Worm (Caenorhabditis elegans) whole organism, L3 larva: ENCODE results near the gene Y54G2A.49.

Experiments
- R02D3.7 ChIP-seq: fragments of 150-350 bp; optimal IDR thresholded peaks from 2 replicates; lab custom pipeline; 2014; ENCODE audit warnings: missing biosample characterization, missing genetic modification characterization
- ZK546.5 ChIP-seq: sonication (generic microtip); optimal IDR thresholded peaks from 2 replicates; lab custom pipeline; 2017; ENCODE audit warnings: missing biosample characterization, missing genetic modification characterization
- aly-2 ChIP-seq: fragments of 150-350 bp; optimal IDR thresholded peaks from 2 replicates; lab custom pipeline; 2014; ENCODE audit warnings: missing biosample characterization, missing genetic modification characterization
- ceh-28 ChIP-seq: fragments of 150-350 bp; optimal IDR thresholded peaks from 2 replicates; lab custom pipeline; 2014; ENCODE audit warnings: missing biosample characterization, missing genetic modification reagents, missing genetic modification characterization
- ceh-9 ChIP-seq: sonication (generic microtip); optimal IDR thresholded peaks from 2 replicates; lab custom pipeline; 2018; ENCODE audit warnings: missing biosample characterization, missing genetic modification characterization
- daf-12 ChIP-seq: fragments of 150-350 bp; optimal IDR thresholded peaks from 2 replicates; lab custom pipeline; 2014; ENCODE audit warnings: missing biosample characterization, missing genetic modification reagents, missing genetic modification characterization
- elt-1 ChIP-seq: fragments of 150-350 bp; optimal IDR thresholded peaks from 2 replicates; lab custom pipeline; 2014; ENCODE audit warnings: missing biosample characterization, missing genetic modification characterization
- elt-3 ChIP-seq, 3 experiments: fragments of 150-350 bp in 1 of 3; sonication (generic microtip) in 2 of 3; optimal IDR thresholded peaks; 2 replicates in 2 of 3; 4 replicates in 1 of 3; lab custom pipeline; 2014 to 2017; ENCODE audit warnings: missing biosample characterization in 3 of 3, missing genetic modification characterization in 3 of 3
- eor-1 ChIP-seq, 2 experiments: fragments of 150-350 bp; optimal IDR thresholded peaks; 2 replicates each; lab custom pipeline; 2014 to 2018; ENCODE audit warnings: missing biosample characterization in 2 of 2, missing genetic modification characterization in 2 of 2
- fkh-10 ChIP-seq: sonication (generic microtip); optimal IDR thresholded peaks from 2 replicates; lab custom pipeline; 2017; ENCODE audit warnings: missing biosample characterization, missing genetic modification reagents, missing genetic modification characterization
- fos-1 ChIP-seq: fragments of 150-350 bp; optimal IDR thresholded peaks from 2 replicates; lab custom pipeline; 2014; ENCODE audit warnings: missing biosample characterization, missing genetic modification characterization
- hmg-11 ChIP-seq: sonication (generic microtip); optimal IDR thresholded peaks from 2 replicates; lab custom pipeline; 2016; ENCODE audit warnings: missing genetic modification characterization, missing compliant biosample characterization
- jun-1 ChIP-seq: fragments of 150-350 bp; optimal IDR thresholded peaks from 2 replicates; lab custom pipeline; 2014; ENCODE audit warnings: missing biosample characterization, missing genetic modification reagents, missing genetic modification characterization
- lin-15B ChIP-seq: fragments of 150-350 bp; optimal IDR thresholded peaks from 2 replicates; lab custom pipeline; 2014; ENCODE audit warnings: missing biosample characterization, missing genetic modification characterization
- lsy-12 ChIP-seq: sonication (generic microtip); optimal IDR thresholded peaks from 2 replicates; lab custom pipeline; 2016; ENCODE audit warnings: mild to moderate bottlenecking, missing genetic modification characterization, missing compliant biosample characterization
- mml-1 ChIP-seq: fragments of 150-350 bp; sonication (generic microtip); optimal IDR thresholded peaks from 3 replicates; lab custom pipeline; 2014; ENCODE audit warnings: missing biosample characterization, missing genetic modification characterization
- nfya-1 ChIP-seq: sonication (generic microtip); optimal IDR thresholded peaks from 2 replicates; lab custom pipeline; 2017; ENCODE audit warnings: missing genetic modification characterization, mild to moderate bottlenecking, missing compliant biosample characterization, antibody characterized with exemption, moderate library complexity; ENCODE audit not compliant: insufficient read depth
- nhr-237 ChIP-seq: fragments of 150-350 bp; optimal IDR thresholded peaks from 2 replicates; lab custom pipeline; 2014; ENCODE audit warnings: missing biosample characterization, missing genetic modification characterization
- nhr-25 ChIP-seq: sonication (generic microtip); optimal IDR thresholded peaks from 2 replicates; lab custom pipeline; 2017; ENCODE audit warnings: missing biosample characterization, missing genetic modification characterization
- nhr-28 ChIP-seq: fragments of 150-350 bp; optimal IDR thresholded peaks from 2 replicates; lab custom pipeline; 2014; ENCODE audit warnings: missing biosample characterization, missing genetic modification characterization
- nhr-67 ChIP-seq: fragments of 150-350 bp; optimal IDR thresholded peaks from 2 replicates; lab custom pipeline; 2014; ENCODE audit warnings: missing biosample characterization, missing genetic modification characterization
- nhr-77 ChIP-seq: fragments of 150-350 bp; optimal IDR thresholded peaks from 2 replicates; lab custom pipeline; 2014; ENCODE audit warnings: missing biosample characterization, missing genetic modification characterization
- skn-1 ChIP-seq: fragments of 150-350 bp; optimal IDR thresholded peaks from 2 replicates; lab custom pipeline; 2014; ENCODE audit warnings: missing biosample characterization, missing genetic modification characterization
- snpc-4 ChIP-seq: fragments of 150-350 bp; optimal IDR thresholded peaks from 2 replicates; lab custom pipeline; 2014; ENCODE audit warnings: missing biosample characterization, missing genetic modification characterization
- tbx-2 ChIP-seq: sonication (generic microtip); optimal IDR thresholded peaks from 2 replicates; lab custom pipeline; 2016; ENCODE audit warnings: mild to moderate bottlenecking, missing genetic modification characterization, missing compliant biosample characterization
- unc-39 ChIP-seq: sonication (generic microtip); optimal IDR thresholded peaks from 4 replicates; lab custom pipeline; 2017; ENCODE audit warnings: missing biosample characterization, missing genetic modification characterization
- zag-1 ChIP-seq: fragments of 150-350 bp; optimal IDR thresholded peaks from 2 replicates; lab custom pipeline; 2014; ENCODE audit warnings: missing biosample characterization, missing genetic modification characterization
- ztf-11 ChIP-seq: fragments of 150-350 bp; optimal IDR thresholded peaks from 2 replicates; lab custom pipeline; 2014; ENCODE audit warnings: missing biosample characterization, missing genetic modification characterization
- ztf-4 ChIP-seq: fragments of 150-350 bp; optimal IDR thresholded peaks from 2 replicates; lab custom pipeline; 2014; ENCODE audit warnings: missing biosample characterization, missing genetic modification characterization

The Y54G2A.49 gene

DNA sequence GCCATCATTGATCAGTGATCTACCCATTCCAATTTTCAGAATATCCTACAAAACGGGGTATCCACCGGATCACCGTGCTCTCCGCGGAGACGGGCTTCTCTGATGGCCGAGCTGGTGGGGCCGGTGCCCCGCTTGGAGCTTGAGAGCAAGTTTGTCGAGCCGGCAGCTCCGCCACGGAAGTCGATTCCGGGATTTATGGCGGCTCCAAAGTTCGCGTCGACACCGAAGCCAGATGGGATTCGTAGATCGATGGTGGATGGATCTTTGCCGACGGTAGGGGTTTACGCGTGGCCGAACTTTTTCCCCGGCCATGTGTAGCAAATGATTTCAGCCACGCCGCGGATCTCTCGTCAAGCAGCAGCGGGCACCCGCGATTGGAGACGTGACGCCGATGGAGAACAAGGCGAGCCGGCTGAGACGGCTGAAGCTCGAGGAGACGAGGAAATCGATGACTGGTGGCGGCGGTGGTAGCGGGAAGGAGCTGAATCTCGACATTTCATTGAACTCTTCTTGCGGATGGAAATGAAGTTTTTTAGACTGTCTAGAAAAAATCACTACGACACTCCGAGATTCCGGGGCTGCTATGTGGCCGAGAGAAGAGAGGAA is 35.5 kb upstream of the Y54G2A.49 start:
- no peak for TF ChIP-seq ceh-9
- no peak for TF ChIP-seq fos-1 (tag; lab: Kevin White, UChicago)
- no peak for TF ChIP-seq nhr-28 (tag; lab: Kevin White, UChicago)
- TF ChIP-seq tbx-2: no peak
- TF ChIP-seq fkh-10 (GFP tag; lab: Kevin White, UChicago): no peak
- no peak for TF ChIP-seq nhr-25
- TF ChIP-seq eor-1 (tag; optimal IDR thresholded peaks at IDR 0.05; lab: Kevin White, UChicago): no peak
- TF ChIP-seq, all 47 proteins: peak for 0

DNA sequence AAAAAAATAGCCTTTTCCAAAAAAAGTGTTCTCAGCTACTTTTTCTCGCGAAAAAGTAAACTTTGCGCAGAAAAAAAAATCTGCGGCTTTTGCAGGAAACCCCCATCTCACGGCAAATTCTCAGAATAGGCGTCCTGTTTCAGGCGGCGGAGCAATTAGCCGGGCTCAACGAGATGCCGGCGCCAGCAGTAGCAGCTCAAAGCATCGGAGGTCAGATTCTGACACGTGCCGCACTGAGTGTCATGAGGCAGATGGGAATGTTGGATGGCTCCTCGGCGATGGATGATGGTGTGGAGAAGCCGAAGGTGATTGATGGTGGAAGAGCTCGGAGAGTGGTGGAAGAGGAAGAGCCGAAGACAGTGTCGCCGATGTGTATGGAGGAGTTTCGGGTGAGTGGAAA is 34.2 kb upstream of the Y54G2A.49 start:
- TF ChIP-seq jun-1 (tag; lab: Kevin White, UChicago) (no peak), lsy-12 (tag; lab: Kevin White, UChicago) (no peak), nhr-67 (tag; lab: Kevin White, UChicago) (no peak), hmg-11 (tag; lab: Kevin White, UChicago) (no peak), eor-1 (tag; optimal IDR thresholded peaks at IDR 0.05; lab: Kevin White, UChicago) (no peak), aly-2 (tag; lab: Kevin White, UChicago) (no peak), R02D3.7 (no peak), elt-1 (tag; lab: Kevin White, UChicago) (no peak), skn-1 (tag; lab: Kevin White, UChicago) (no peak), nhr-25 (no peak)

- TF ChIP-seq nfya-1 (tag; lab: Kevin White, UChicago) (peak; percentile 36), aly-2 (tag; lab: Kevin White, UChicago) (no peak)
- TF ChIP-seq, all 47 proteins: peak for 1
Observed at ce11 chrIV:2886655-2887054, 33.6 kb upstream of the Y54G2A.49 start, which contains the start of gene dml-1. dml-1 (plus strand) TSS chrIV:2886955.

DNA sequence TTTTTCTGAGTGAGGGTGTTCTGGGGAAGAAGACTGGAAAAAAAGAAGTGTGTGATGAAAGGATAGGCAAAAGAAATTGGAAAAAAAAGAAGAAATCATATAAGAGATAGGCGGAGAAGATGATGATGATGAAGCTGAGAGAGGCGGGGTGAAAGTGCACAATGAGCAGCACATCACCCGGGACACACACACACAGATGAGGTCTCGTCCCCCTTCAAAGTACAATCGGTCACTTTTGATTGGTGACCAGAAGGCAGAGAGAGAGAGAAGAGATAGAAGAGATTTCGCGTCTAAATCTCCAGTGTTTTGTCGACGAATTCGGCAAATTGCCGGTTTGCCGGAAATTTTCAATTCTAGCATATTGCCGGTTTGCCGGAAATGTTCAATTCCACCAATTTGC is 32.2 kb upstream of the Y54G2A.49 start:
- TF ChIP-seq zag-1 (tag; lab: Kevin White, UChicago): no peak
- TF ChIP-seq nfya-1 (tag; lab: Kevin White, UChicago): peak; percentile 37

- no peak for TF ChIP-seq nhr-77 (tag; lab: Kevin White, UChicago)
- no peak for TF ChIP-seq lin-15B (tag; lab: Kevin White, UChicago)
- no peak for TF ChIP-seq hmg-11 (tag; lab: Kevin White, UChicago)
- no peak for TF ChIP-seq ZK546.5 (tag; lab: Kevin White, UChicago)
- TF ChIP-seq zag-1 (tag; lab: Kevin White, UChicago): no peak
- no peak for TF ChIP-seq ztf-11
- no peak for TF ChIP-seq jun-1 (tag; lab: Kevin White, UChicago)
- no peak for TF ChIP-seq snpc-4 (tag; lab: Kevin White, UChicago)
- TF ChIP-seq nhr-28 (tag; lab: Kevin White, UChicago): no peak
- no peak for TF ChIP-seq ztf-4
- no peak for TF ChIP-seq unc-39 (tag; lab: Kevin White, UChicago)
- no peak for TF ChIP-seq daf-12 (tag; lab: Kevin White, UChicago)
- TF ChIP-seq elt-3 (tag; optimal IDR thresholded peaks at IDR 0.05; lab: Kevin White, UChicago): no peak
- TF ChIP-seq nhr-67 (tag; lab: Kevin White, UChicago): no peak
- no peak for TF ChIP-seq ceh-28
- no peak for TF ChIP-seq R02D3.7
Observed at ce11 chrIV:2864743-2865142, 11.7 kb upstream of the Y54G2A.49 start, which contains the start of gene Y54G2A.16. Y54G2A.16 (minus strand) TSS chrIV:2864843.

DNA sequence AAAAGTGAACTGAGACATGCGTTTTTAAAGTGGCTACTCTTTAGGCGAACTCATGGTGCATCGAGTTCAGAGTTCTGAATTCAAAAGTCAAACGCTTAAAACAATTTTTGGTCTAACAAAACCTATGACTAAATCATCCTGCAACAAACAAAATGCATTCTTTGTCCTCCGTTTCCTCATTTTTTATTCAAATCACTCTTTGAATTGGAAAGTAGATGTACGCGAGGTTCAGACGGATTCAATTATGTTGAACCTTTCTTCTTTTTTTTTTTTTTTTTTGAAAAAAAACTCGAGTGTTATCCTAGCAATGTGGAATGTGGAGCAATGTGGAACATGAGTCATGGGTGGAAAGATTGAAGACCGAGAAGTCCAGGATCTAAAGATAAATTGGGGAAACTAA is 5.7 kb upstream of the Y54G2A.49 start:
- no peak for TF ChIP-seq nhr-237 (tag; lab: Kevin White, UChicago)
- peak; percentile 83 for TF ChIP-seq fkh-10 (GFP tag; lab: Kevin White, UChicago)
- TF ChIP-seq mml-1 (tag; lab: Kevin White, UChicago): no peak
